Worm (Caenorhabditis elegans): ENCODE data around the gene odr-10.

DNA sequence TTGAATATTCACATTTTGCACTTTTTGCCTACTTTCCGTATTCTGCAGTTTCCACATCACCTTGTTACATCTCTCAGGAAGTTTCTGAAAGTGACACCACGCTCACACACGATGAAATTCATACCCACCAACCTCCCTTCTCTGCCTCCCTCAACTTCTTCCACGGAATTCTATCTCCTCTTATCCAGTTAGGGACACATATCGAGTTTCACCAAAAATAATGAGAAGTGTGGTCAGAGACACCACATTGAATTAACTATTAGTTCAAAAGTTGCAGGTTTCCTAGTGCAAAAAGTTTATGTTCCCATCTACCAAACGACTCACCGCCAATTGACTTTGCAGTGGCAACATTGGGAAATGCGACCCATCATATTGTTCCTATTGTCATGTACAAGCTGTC is 15.3 kb downstream of the odr-10 start:
- TF ChIP-seq isw-1 (GFP tag; IDR thresholded peaks at IDR 0.05) = no peak
- TF ChIP-seq nhr-28 (tag; optimal IDR thresholded peaks at IDR 0.05) = no peak
- no peak for TF ChIP-seq aly-2 (tag; optimal IDR thresholded peaks at IDR 0.05)
- no peak for TF ChIP-seq ets-5 (GFP tag; IDR thresholded peaks at IDR 0.05)
- TF ChIP-seq snpc-4 (tag; optimal IDR thresholded peaks at IDR 0.05) = no peak
- TF ChIP-seq fkh-10 (GFP tag; optimal IDR thresholded peaks at IDR 0.05) = no peak

All from whole organism, L1 larva.